Comparison of ENCODE assay signal across 2 worm cellular contexts in the genomic region with DNA sequence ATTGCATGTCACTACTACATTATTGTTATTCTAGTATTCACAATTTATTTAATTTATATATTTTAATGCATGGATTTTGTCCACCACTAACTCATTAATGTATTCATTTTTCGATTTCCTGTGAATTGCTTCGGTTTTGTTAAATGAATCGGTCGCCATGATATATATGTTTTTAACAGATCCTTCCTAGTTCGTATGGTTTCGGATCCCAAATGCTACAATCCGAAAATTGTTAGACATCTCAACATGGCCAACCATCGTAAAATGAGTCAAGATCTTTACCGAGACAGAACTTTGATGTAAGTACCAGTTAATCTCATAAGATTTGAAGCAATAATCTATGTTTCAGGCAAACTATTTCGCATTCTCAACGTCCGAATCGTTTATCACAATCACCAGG.
TF ChIP-seq lines count a peak whose summit lies in the region.

No protein-coding gene starts in this region.

TF ChIP-seq in whole organism, L4 larva, 104 proteins besides CTCF, POLR2A, EP300 and RAD21:
- TF ChIP-seq lin-38 (GFP tag; IDR thresholded peaks at IDR 0.05; lab: Robert Waterston, UW): 0 out of 2 replicates have a peak, but pooled peaks have one; percentile 34
- TF ChIP-seq unc-62 (GFP tag; optimal IDR thresholded peaks at IDR 0.05 in 1 of 2; lab: Kevin White, UChicago): peak in 1 of 2 experiments; percentile 93
- no peak for TF ChIP-seq unc-62 (tag; optimal IDR thresholded peaks at IDR 0.05; lab: Kevin White, UChicago)
- no peak for TF ChIP-seq ztf-11 (tag; optimal IDR thresholded peaks at IDR 0.05; lab: Kevin White, UChicago)
- TF ChIP-seq snpc-4 (tag; optimal IDR thresholded peaks at IDR 0.05; lab: Kevin White, UChicago): no peak
- no peak for TF ChIP-seq nhr-76 (tag; optimal IDR thresholded peaks at IDR 0.05; lab: Kevin White, UChicago)
- no peak for TF ChIP-seq ceh-62 (tag; optimal IDR thresholded peaks at IDR 0.05; lab: Kevin White, UChicago)
- no peak for TF ChIP-seq spr-1 (tag; optimal IDR thresholded peaks at IDR 0.05; lab: Kevin White, UChicago)
- no peak for TF ChIP-seq nhr-102 (tag; optimal IDR thresholded peaks at IDR 0.05; lab: Kevin White, UChicago)
TF ChIP-seq in whole organism, L4 larva: peak in this region for 2.

TF ChIP-seq in whole organism, young adult, 124 proteins besides CTCF, POLR2A, EP300 and RAD21:
- TF ChIP-seq unc-130 (GFP tag; optimal IDR thresholded peaks at IDR 0.05; lab: Kevin White, UChicago): peak; percentile 25
- TF ChIP-seq Y53F4B.3 (GFP tag; IDR thresholded peaks at IDR 0.05; lab: Robert Waterston, UW): no peak
- TF ChIP-seq hmg-20 (GFP tag; IDR thresholded peaks at IDR 0.05; lab: Robert Waterston, UW): no peak
- peak; percentile 29 for TF ChIP-seq hrde-1 (tag; optimal IDR thresholded peaks at IDR 0.05; lab: Kevin White, UChicago; ENCODE audit: borderline replicate concordance)
- TF ChIP-seq B0019.2 (GFP tag; conservative IDR thresholded peaks at IDR 0.05; lab: Robert Waterston, UW): no peak
- TF ChIP-seq athp-1 (tag; optimal IDR thresholded peaks at IDR 0.05; lab: Kevin White, UChicago): peak; percentile 29
- TF ChIP-seq sdz-38 (tag; optimal IDR thresholded peaks at IDR 0.05; lab: Kevin White, UChicago): no peak
- no peak for TF ChIP-seq T26A5.8 (tag; optimal IDR thresholded peaks at IDR 0.05; lab: Kevin White, UChicago)
- TF ChIP-seq B0035.1 (tag; optimal IDR thresholded peaks at IDR 0.05; lab: Kevin White, UChicago): no peak
- TF ChIP-seq F33H1.4 (GFP tag; IDR thresholded peaks at IDR 0.05; lab: Robert Waterston, UW): peak; percentile 42
- TF ChIP-seq tbp1 (GFP tag; optimal IDR thresholded peaks at IDR 0.05; lab: Kevin White, UChicago): no peak
- TF ChIP-seq madf-6 (GFP tag; IDR thresholded peaks at IDR 0.05; lab: Robert Waterston, UW): peak; percentile 65
- TF ChIP-seq ceh-100 (GFP tag; IDR thresholded peaks at IDR 0.05; lab: Robert Waterston, UW): no peak
- no peak for TF ChIP-seq ama-1 (optimal IDR thresholded peaks at IDR 0.05; lab: Kevin White, UChicago)
- peak in 1 of 2 experiments; percentile 2 for TF ChIP-seq ama-1 (GFP tag; optimal IDR thresholded peaks at IDR 0.05; lab: Kevin White, UChicago)
- no peak for TF ChIP-seq unc-62 (GFP tag; optimal IDR thresholded peaks at IDR 0.05; lab: Kevin White, UChicago)
- peak; percentile 3 for TF ChIP-seq zim-3 (tag; optimal IDR thresholded peaks at IDR 0.05; lab: Kevin White, UChicago)
- no peak for TF ChIP-seq chd-7 (tag; optimal IDR thresholded peaks at IDR 0.05; lab: Kevin White, UChicago)
- peak; percentile 20 for TF ChIP-seq him-1 (tag; optimal IDR thresholded peaks at IDR 0.05; lab: Kevin White, UChicago)
- no peak for TF ChIP-seq snpc-1.1 (tag; optimal IDR thresholded peaks at IDR 0.05; lab: Kevin White, UChicago; ENCODE audit: insufficient read depth)
- 0 out of 2 replicates have a peak, but pooled peaks have one; percentile 50 for TF ChIP-seq Y53G8AR.9 (GFP tag; conservative IDR thresholded peaks at IDR 0.05; lab: Robert Waterston, UW)
- peak; percentile 44 for TF ChIP-seq xnd-1 (tag; optimal IDR thresholded peaks at IDR 0.05; lab: Kevin White, UChicago)
- TF ChIP-seq B0336.3 (GFP tag; IDR thresholded peaks at IDR 0.05; lab: Robert Waterston, UW): peak; percentile 64; the same call in 1 of the 2 replicates
- TF ChIP-seq repo-1 (tag; optimal IDR thresholded peaks at IDR 0.05; lab: Kevin White, UChicago): no peak
- TF ChIP-seq tlf-1 (GFP tag; optimal IDR thresholded peaks at IDR 0.05; lab: Kevin White, UChicago): peak; percentile 47
- peak; percentile 13 for TF ChIP-seq lin-54 (GFP tag; optimal IDR thresholded peaks at IDR 0.05; lab: Kevin White, UChicago)
- TF ChIP-seq F49E8.2 (tag; optimal IDR thresholded peaks at IDR 0.05; lab: Kevin White, UChicago; ENCODE audit: insufficient read depth): peak; percentile 64
- peak; percentile 20; the same call in 1 of the 2 replicates for TF ChIP-seq rcor-1 (GFP tag; IDR thresholded peaks at IDR 0.05; lab: Robert Waterston, UW)
- TF ChIP-seq F39B2.1 (GFP tag; IDR thresholded peaks at IDR 0.05; lab: Robert Waterston, UW): no peak
- no peak for TF ChIP-seq madf-8 (GFP tag; conservative IDR thresholded peaks at IDR 0.05; lab: Robert Waterston, UW)
- peak; percentile 6 for TF ChIP-seq atf-7 (tag; optimal IDR thresholded peaks at IDR 0.05; lab: Kevin White, UChicago)
- TF ChIP-seq ekl-4 (GFP tag; IDR thresholded peaks at IDR 0.05; lab: Robert Waterston, UW): peak; percentile 65
- no peak for TF ChIP-seq F23B12.7 (tag; optimal IDR thresholded peaks at IDR 0.05; lab: Kevin White, UChicago; ENCODE audit: insufficient read depth)
- TF ChIP-seq Y79H2A.3 (GFP tag; conservative IDR thresholded peaks at IDR 0.05; lab: Robert Waterston, UW): no peak

Comparison
In these comparisons a context has a peak if more than half of its experiments do, and no peak if none do; other contexts are left out.
1. Of the 7 proteins assayed by ChIP-seq in both whole organism, young adult and whole organism, L4 larva: peak only in whole organism, young adult: F49E8.2 and unc-130; only in whole organism, L4 larva: none; in both: none; in neither: 3; mixed calls (peak in some experiments, not most) for 2.